Fruit fly (Drosophila melanogaster) whole organism, embryonic: ENCODE measurements around the gene CG31867.

Source experiments
- CG17328 ChIP-seq: fragments of 200-800 bp; sonication (Bioruptor generic); IDR thresholded peaks from 2 replicates; pipeline ENCODE4 v1.3.6; 2022; ENCODE audit warnings: missing biosample characterization, missing genetic modification characterization
- Taf1 ChIP-seq: fragments of 200-800 bp; sonication (Bioruptor generic); IDR thresholded peaks from 2 replicates; pipeline ENCODE4 v1.3.6; 2022; ENCODE audit warnings: missing biosample characterization, missing genetic modification characterization
- btn ChIP-seq: fragments of 200-800 bp; sonication (Bioruptor generic); optimal IDR thresholded peaks from 2 replicates; lab custom pipeline; 2016; ENCODE audit warnings: missing biosample characterization, missing genetic modification characterization
- pzg ChIP-seq: fragments of 200-800 bp; sonication (Bioruptor generic); optimal IDR thresholded peaks from 3 replicates; lab custom pipeline; 2018; ENCODE audit warnings: missing biosample characterization, mild to moderate bottlenecking, missing genetic modification characterization, moderate library complexity

dm6 chr2L:11145317-11145716, at the start of gene CG31867:
- TF ChIP-seq btn (GFP tag; lab: Kevin White, UChicago) (no peak), pzg (GFP tag; lab: Kevin White, UChicago) (no peak), CG17328 (no peak), Taf1 (GFP tag; lab: Robert Waterston, UW) (no peak)
